Fruit fly (Drosophila melanogaster) whole organism, embryonic: Measurements from ENCODE around the gene CG17598.

Experiments
- Awh ChIP-seq: fragments of 200-800 bp; sonication (Bioruptor generic); IDR thresholded peaks from 2 replicates; pipeline ENCODE4, ENCODE4 v1.3.6; 2022; ENCODE audit warnings: missing biosample characterization, missing genetic modification characterization
- CG12769 ChIP-seq: fragments of 200-800 bp; sonication (Bioruptor generic); optimal IDR thresholded peaks from 2 replicates; lab custom pipeline; 2019; ENCODE audit warnings: missing biosample characterization, mild to moderate bottlenecking, missing genetic modification characterization, moderate library complexity
- CG13296 ChIP-seq: fragments of 200-800 bp; sonication (Bioruptor generic); optimal IDR thresholded peaks from 3 replicates; lab custom pipeline; 2018; ENCODE audit warnings: missing biosample characterization, mild to moderate bottlenecking, missing genetic modification characterization
- CG14710 ChIP-seq: fragments of 200-800 bp; sonication (Bioruptor generic); optimal IDR thresholded peaks from 3 replicates; lab custom pipeline; 2019; ENCODE audit warnings: missing biosample characterization, mild to moderate bottlenecking, missing genetic modification characterization, moderate library complexity
- CG1603 ChIP-seq: fragments of 200-800 bp; sonication (Bioruptor generic); optimal IDR thresholded peaks from 2 replicates; lab custom pipeline; 2019; ENCODE audit warnings: missing biosample characterization, mild to moderate bottlenecking, missing genetic modification characterization, moderate library complexity
- CG16813 ChIP-seq: fragments of 200-800 bp; sonication (Bioruptor generic); IDR thresholded peaks from 3 replicates; pipeline ENCODE4 v1.3.6; 2022; ENCODE audit warnings: missing biosample characterization, missing genetic modification characterization; ENCODE audit not compliant: partially characterized antibody
- CG17385 ChIP-seq: fragments of 200-800 bp; sonication (Bioruptor generic); optimal IDR thresholded peaks from 3 replicates; lab custom pipeline; 2018; ENCODE audit warnings: missing biosample characterization, mild to moderate bottlenecking, missing genetic modification characterization
- CG31441 ChIP-seq: fragments of 200-800 bp; sonication (Bioruptor generic); IDR thresholded peaks from 2 replicates; pipeline ENCODE4 v1.3.6; 2022; ENCODE audit warnings: missing biosample characterization, missing genetic modification characterization
- CG3995 ChIP-seq: fragments of 200-800 bp; sonication (Bioruptor generic); optimal IDR thresholded peaks from 3 replicates; lab custom pipeline; 2016; ENCODE audit warnings: missing biosample characterization, missing genetic modification characterization
- CG4617 ChIP-seq: fragments of 200-800 bp; sonication (Bioruptor generic); optimal IDR thresholded peaks from 3 replicates; lab custom pipeline; 2016; ENCODE audit warnings: missing biosample characterization, missing genetic modification characterization, borderline replicate concordance
- CG6654 ChIP-seq: fragments of 200-800 bp; sonication (Bioruptor generic); optimal IDR thresholded peaks from 2 replicates; lab custom pipeline; 2017; ENCODE audit warnings: missing biosample characterization, mild to moderate bottlenecking, missing genetic modification characterization
- CG7357 ChIP-seq: fragments of 200-800 bp; sonication (Bioruptor generic); IDR thresholded peaks from 3 replicates; pipeline ENCODE4 v1.3.6; 2022; ENCODE audit warnings: missing biosample characterization, missing genetic modification characterization
- CG8290 ChIP-seq, 3 experiments: fragments of 200-800 bp; sonication (Bioruptor generic); optimal IDR thresholded peaks; 2 replicates each; lab custom pipeline; 2016 to 2019; ENCODE audit warnings: missing biosample characterization in 3 of 3, missing genetic modification characterization in 3 of 3, mild to moderate bottlenecking in 2 of 3, moderate library complexity in 1 of 3
- Doc3 ChIP-seq: fragments of 200-800 bp; sonication (Bioruptor generic); IDR thresholded peaks from 3 replicates; pipeline ENCODE4 v1.3.6; 2022; ENCODE audit warnings: missing biosample characterization, missing genetic modification characterization; ENCODE audit not compliant: partially characterized antibody
- Dref ChIP-seq: fragments of 200-800 bp; sonication (Bioruptor generic); IDR thresholded peaks from 2 replicates; pipeline ENCODE4 v1.3.6; 2022; ENCODE audit warnings: missing biosample characterization, missing genetic modification characterization
- Drgx ChIP-seq: fragments of 200-800 bp; sonication (Bioruptor generic); IDR thresholded peaks from 2 replicates; pipeline ENCODE4 v1.3.6; 2022; ENCODE audit warnings: missing biosample characterization, missing genetic modification characterization
- Ets65A ChIP-seq: fragments of 200-800 bp; sonication (Bioruptor generic); peaks from one replicate; lab custom pipeline; 2016; ENCODE audit warnings: missing biosample characterization, missing genetic modification characterization
- Ets97D ChIP-seq: fragments of 200-800 bp; sonication (Bioruptor generic); optimal IDR thresholded peaks from 3 replicates; lab custom pipeline; 2016; ENCODE audit warnings: missing biosample characterization, missing genetic modification characterization
- HLH3B ChIP-seq: fragments of 200-800 bp; sonication (Bioruptor generic); IDR thresholded peaks from 2 replicates; pipeline ENCODE4 v1.3.6; 2022; ENCODE audit warnings: missing biosample characterization, missing genetic modification characterization
- Hey ChIP-seq: fragments of 200-800 bp; sonication (Bioruptor generic); optimal IDR thresholded peaks from 3 replicates; lab custom pipeline; 2018; ENCODE audit warnings: missing biosample characterization, mild to moderate bottlenecking, missing genetic modification characterization
- MESR4 ChIP-seq: fragments of 200-800 bp; sonication (Bioruptor generic); optimal IDR thresholded peaks from 2 replicates; lab custom pipeline; 2018; ENCODE audit warnings: missing biosample characterization, mild to moderate bottlenecking, missing genetic modification characterization, moderate library complexity
- Meics ChIP-seq: fragments of 200-800 bp; sonication (Bioruptor generic); optimal IDR thresholded peaks from 2 replicates; lab custom pipeline; 2017; ENCODE audit warnings: missing biosample characterization, mild to moderate bottlenecking, missing genetic modification characterization
- Opbp ChIP-seq: fragments of 200-800 bp; sonication (Bioruptor generic); IDR thresholded peaks from 3 replicates; pipeline ENCODE4 v1.3.6; 2022; ENCODE audit warnings: missing biosample characterization, missing genetic modification characterization; ENCODE audit not compliant: partially characterized antibody
- Rfx ChIP-seq: fragments of 200-800 bp; sonication (Bioruptor generic); IDR thresholded peaks from 2 replicates; pipeline ENCODE4 v1.3.6; 2022; ENCODE audit warnings: missing biosample characterization, missing genetic modification characterization
- Scr ChIP-seq: fragments of 200-800 bp; sonication (Bioruptor generic); IDR thresholded peaks from 2 replicates; pipeline ENCODE4 v1.3.6; 2022; ENCODE audit warnings: missing biosample characterization, missing genetic modification characterization; ENCODE audit not compliant: partially characterized antibody
- Side ChIP-seq: fragments of 200-800 bp; sonication (Bioruptor generic); optimal IDR thresholded peaks from 2 replicates; lab custom pipeline; 2016; ENCODE audit warnings: missing biosample characterization, missing genetic modification characterization
- Sry-β ChIP-seq: fragments of 200-800 bp; sonication (Bioruptor generic); optimal IDR thresholded peaks from 2 replicates; lab custom pipeline; 2018; ENCODE audit warnings: missing biosample characterization, mild to moderate bottlenecking, missing genetic modification characterization, moderate library complexity
- Sry-δ ChIP-seq: fragments of 200-800 bp; sonication (Bioruptor generic); optimal IDR thresholded peaks from 2 replicates; lab custom pipeline; 2016; ENCODE audit warnings: missing biosample characterization, missing genetic modification characterization
- Trl ChIP-seq, 3 experiments: fragments of >200 bp in 2 of 3; fragments of 200-800 bp in 1 of 3; sonication (Bioruptor generic) in 1 of 3; optimal IDR thresholded peaks; 2 replicates in 1 of 3; 3 replicates in 2 of 3; lab custom pipeline; 2016 to 2017; ENCODE audit warnings: missing biosample characterization in 1 of 3, missing genetic modification characterization in 1 of 3
- Usf ChIP-seq: fragments of 200-800 bp; sonication (Bioruptor generic); optimal IDR thresholded peaks from 2 replicates; lab custom pipeline; 2017; ENCODE audit warnings: missing genotype, missing biosample characterization, missing genetic modification characterization
- Xrp1 ChIP-seq: fragments of 200-800 bp; sonication (Bioruptor generic); IDR thresholded peaks from 2 replicates; pipeline ENCODE4 v1.3.6; 2022; ENCODE audit warnings: missing biosample characterization, missing genetic modification characterization
- YL-1 ChIP-seq: fragments of 200-800 bp; sonication (Bioruptor generic); optimal IDR thresholded peaks from 3 replicates; lab custom pipeline; 2017; ENCODE audit warnings: missing biosample characterization, mild to moderate bottlenecking, missing genetic modification characterization
- chm ChIP-seq: fragments of 200-800 bp; sonication (Bioruptor generic); IDR thresholded peaks from 2 replicates; pipeline ENCODE4 v1.3.6; 2022; ENCODE audit warnings: missing biosample characterization, missing genetic modification characterization
- onecut ChIP-seq: fragments of 200-800 bp; sonication (Bioruptor generic); IDR thresholded peaks from 2 replicates; pipeline ENCODE4 v1.3.6; 2022; ENCODE audit warnings: missing biosample characterization, missing genetic modification characterization
- ranshi ChIP-seq: fragments of 200-800 bp; sonication (Bioruptor generic); IDR thresholded peaks from 2 replicates; pipeline ENCODE4 v1.3.6; 2022; ENCODE audit warnings: missing biosample characterization, missing genetic modification characterization
- row ChIP-seq: fragments of 200-800 bp; sonication (Bioruptor generic); IDR thresholded peaks from 3 replicates; pipeline ENCODE4 v1.3.6; 2022; ENCODE audit warnings: missing biosample characterization, missing genetic modification characterization
- sc ChIP-seq, 3 experiments: fragments of >200 bp in 2 of 3; fragments of 200-800 bp in 1 of 3; sonication (Bioruptor generic) in 1 of 3; optimal IDR thresholded peaks; 2 replicates in 2 of 3; 3 replicates in 1 of 3; lab custom pipeline; 2017; ENCODE audit warnings: mild to moderate bottlenecking in 1 of 3, missing biosample characterization in 1 of 3, missing genetic modification characterization in 1 of 3, missing genetic modification reagents in 1 of 3
- sens ChIP-seq: fragments of 200-800 bp; sonication (Bioruptor generic); peaks from one replicate; lab custom pipeline; 2016; ENCODE audit warnings: missing biosample characterization, missing genetic modification characterization
- sna ChIP-seq: fragments of 200-800 bp; sonication (Bioruptor generic); IDR thresholded peaks from 2 replicates; pipeline ENCODE4 v1.3.6; 2022; ENCODE audit warnings: missing biosample characterization, missing genetic modification characterization; ENCODE audit not compliant: partially characterized antibody
- tna ChIP-seq: fragments of 200-800 bp; sonication (Bioruptor generic); IDR thresholded peaks from 2 replicates; pipeline ENCODE4 v1.3.6; 2022; ENCODE audit warnings: missing biosample characterization, missing genetic modification characterization; ENCODE audit not compliant: partially characterized antibody
- trem ChIP-seq: fragments of 200-800 bp; optimal IDR thresholded peaks from 3 replicates; lab custom pipeline; 2019; ENCODE audit warnings: missing biosample characterization, mild to moderate bottlenecking, missing genetic modification characterization, moderate library complexity
- vfl ChIP-seq: fragments of 200-800 bp; sonication (Bioruptor generic); optimal IDR thresholded peaks from 2 replicates; lab custom pipeline; 2016; ENCODE audit warnings: missing biosample characterization, missing genetic modification characterization

Gene CG17598

dm6 chrX:22529664-22530321 is 10.4 kb downstream of the CG17598 start, which contains the start of gene S6kII (continued):
- peak; percentile 2 for TF ChIP-seq CG8290 (GFP tag; optimal IDR thresholded peaks at IDR 0.05; lab: Kevin White, UChicago)
- no peak for TF ChIP-seq CG8290 (tag; optimal IDR thresholded peaks at IDR 0.05; lab: Kevin White, UChicago)
- TF ChIP-seq Sry-δ (GFP tag; lab: Kevin White, UChicago) = peak; percentile 77
- TF ChIP-seq Dref = peak; percentile 82
- TF ChIP-seq Awh = no peak
- TF ChIP-seq Rfx (GFP tag; lab: Robert Waterston, UW) = no peak; the same call in 1 of the 2 replicates
- TF ChIP-seq Side (GFP tag; lab: Kevin White, UChicago) = no peak
- TF ChIP-seq row (GFP tag; lab: Robert Waterston, UW) = peak; percentile 41; the same call in 2 of the 3 replicates
- TF ChIP-seq onecut = peak; percentile 32; the same call in 1 of the 2 replicates
- no peak for TF ChIP-seq CG17385 (GFP tag; lab: Kevin White, UChicago)
- no peak for TF ChIP-seq Ets65A (GFP tag; lab: Kevin White, UChicago)
- TF ChIP-seq Hey (tag; lab: Kevin White, UChicago) = no peak
- TF ChIP-seq Drgx (GFP tag; lab: Robert Waterston, UW) = no peak
- no peak for TF ChIP-seq Meics (GFP tag; lab: Kevin White, UChicago)
- TF ChIP-seq HLH3B (GFP tag; lab: Robert Waterston, UW) = no peak
- peak; percentile 66; the same call in 1 of the 2 replicates for TF ChIP-seq tna (GFP tag; lab: Robert Waterston, UW)
- TF ChIP-seq CG16813 (GFP tag; lab: Robert Waterston, UW) = peak; percentile 81
- peak; percentile 47 for TF ChIP-seq CG14710 (tag; lab: Kevin White, UChicago)
- TF ChIP-seq YL-1 (GFP tag; lab: Kevin White, UChicago) = peak; percentile 44
- no peak for TF ChIP-seq ranshi (GFP tag; lab: Robert Waterston, UW)
- TF ChIP-seq CG13296 = no peak
- peak; percentile 88 for TF ChIP-seq Scr
- no peak for TF ChIP-seq Trl (optimal IDR thresholded peaks at IDR 0.05; lab: Kevin White, UChicago)
- no peak for TF ChIP-seq Trl (GFP tag; optimal IDR thresholded peaks at IDR 0.05; lab: Kevin White, UChicago)
- peak; percentile 9 for TF ChIP-seq sens (GFP tag; lab: Kevin White, UChicago)
- TF ChIP-seq Xrp1 (GFP tag; lab: Robert Waterston, UW) = no peak
- TF ChIP-seq CG3995 (GFP tag; lab: Kevin White, UChicago) = peak; percentile 15
- TF ChIP-seq Sry-β (GFP tag; lab: Kevin White, UChicago) = no peak
- TF ChIP-seq Opbp (GFP tag; lab: Robert Waterston, UW) = peak; percentile 86
- no peak for TF ChIP-seq sc (optimal IDR thresholded peaks at IDR 0.05; lab: Kevin White, UChicago)
- no peak for TF ChIP-seq sc (GFP tag; optimal IDR thresholded peaks at IDR 0.05; lab: Kevin White, UChicago)
- TF ChIP-seq CG7357 (GFP tag; lab: Robert Waterston, UW) = no peak
- TF ChIP-seq chm = no peak
- TF ChIP-seq CG1603 (tag; lab: Kevin White, UChicago) = no peak
- TF ChIP-seq Doc3 = peak; percentile 84
- no peak for TF ChIP-seq CG6654 (GFP tag; lab: Kevin White, UChicago)
- TF ChIP-seq CG31441 (GFP tag; lab: Robert Waterston, UW) = no peak
- no peak for TF ChIP-seq Usf (GFP tag; lab: Kevin White, UChicago)
- no peak for TF ChIP-seq CG12769
- peak; percentile 2 for TF ChIP-seq CG4617 (GFP tag; lab: Kevin White, UChicago)
- TF ChIP-seq vfl = no peak
- peak; percentile 74 for TF ChIP-seq sna (GFP tag; lab: Robert Waterston, UW)
- peak; percentile 42 for TF ChIP-seq trem
- peak; percentile 84 for TF ChIP-seq MESR4 (GFP tag; lab: Kevin White, UChicago)
- peak; percentile 18 for TF ChIP-seq Ets97D (GFP tag; lab: Kevin White, UChicago)
